Fruit fly (Drosophila melanogaster): ENCODE results near the gene CG14711.

CG14711 gene

dm6 chr3R:11656614-11657216, 33.6 kb downstream of the CG14711 start (continued):
- TF ChIP-seq org-1 (GFP tag; optimal IDR thresholded peaks at IDR 0.05), result peak; percentile 92
- TF ChIP-seq Bgb (GFP tag; IDR thresholded peaks at IDR 0.05; ENCODE audit: partially characterized antibody), result no peak
- peak; percentile 95 for TF ChIP-seq ttk (GFP tag; IDR thresholded peaks at IDR 0.05)
- TF ChIP-seq ems (GFP tag; optimal IDR thresholded peaks at IDR 0.05), result peak; percentile 97
- peak; percentile 92 for TF ChIP-seq CG12104 (GFP tag; optimal IDR thresholded peaks at IDR 0.05)
- peak; percentile 96 for TF ChIP-seq CG6689 (GFP tag; IDR thresholded peaks at IDR 0.05)
- TF ChIP-seq CG31441 (GFP tag; IDR thresholded peaks at IDR 0.05), result peak; percentile 93
- TF ChIP-seq caup (GFP tag; optimal IDR thresholded peaks at IDR 0.05; ENCODE audit: severe bottlenecking), result peak; percentile 96
- peak; percentile 98 for TF ChIP-seq dysf (GFP tag; IDR thresholded peaks at IDR 0.05)
- peak; percentile 87 for TF ChIP-seq Mes4 (GFP tag; optimal IDR thresholded peaks at IDR 0.05)
- TF ChIP-seq H2.0 (GFP tag; IDR thresholded peaks at IDR 0.05), result peak; percentile 97
- TF ChIP-seq Max (GFP tag; optimal IDR thresholded peaks at IDR 0.05), result peak; percentile 92
- peak; percentile 91 for TF ChIP-seq sens-2 (GFP tag; IDR thresholded peaks at IDR 0.05)
- TF ChIP-seq HLH3B (GFP tag; IDR thresholded peaks at IDR 0.05), result peak; percentile 96
- peak; percentile 88 for TF ChIP-seq ssp (GFP tag; IDR thresholded peaks at IDR 0.05)
- TF ChIP-seq onecut (GFP tag; IDR thresholded peaks at IDR 0.05), result peak; percentile 91
- no peak for TF ChIP-seq CG16813 (GFP tag; IDR thresholded peaks at IDR 0.05; ENCODE audit: partially characterized antibody)
- TF ChIP-seq maf-S (GFP tag; optimal IDR thresholded peaks at IDR 0.05), result peak; percentile 93
- TF ChIP-seq hbn (GFP tag; IDR thresholded peaks at IDR 0.05; ENCODE audit: partially characterized antibody), result no peak; the same call in 1 of the 2 replicates
- TF ChIP-seq chinmo (GFP tag; IDR thresholded peaks at IDR 0.05; ENCODE audit: partially characterized antibody), result 0 out of 4 replicates have a peak, but pooled peaks have one; percentile 28
- no peak for TF ChIP-seq hb (GFP tag; IDR thresholded peaks at IDR 0.05; ENCODE audit: partially characterized antibody)
- TF ChIP-seq CG8765 (GFP tag; IDR thresholded peaks at IDR 0.05), result peak; percentile 87
- peak; percentile 72 for TF ChIP-seq CG17186 (GFP tag; optimal IDR thresholded peaks at IDR 0.05)
- peak; percentile 98 for TF ChIP-seq lilli (GFP tag; optimal IDR thresholded peaks at IDR 0.05)
- peak; percentile 94 for TF ChIP-seq dimm (GFP tag; IDR thresholded peaks at IDR 0.05)
- TF ChIP-seq CG4820 (GFP tag; optimal IDR thresholded peaks at IDR 0.05), result peak; percentile 83
- peak; percentile 66 for TF ChIP-seq CG14965 (GFP tag; optimal IDR thresholded peaks at IDR 0.05; ENCODE audit: borderline replicate concordance)
- TF ChIP-seq stwl (tag; optimal IDR thresholded peaks at IDR 0.05), result peak; percentile 37
- no peak for TF ChIP-seq CG14860 (GFP tag; IDR thresholded peaks at IDR 0.05; ENCODE audit: partially characterized antibody)
- peak; percentile 96 for TF ChIP-seq Nf-YA (GFP tag; IDR thresholded peaks at IDR 0.05)
- TF ChIP-seq Meics (GFP tag; optimal IDR thresholded peaks at IDR 0.05), result peak; percentile 96
- TF ChIP-seq CG12744 (GFP tag; optimal IDR thresholded peaks at IDR 0.05), result peak; percentile 96
- TF ChIP-seq CG3407 (GFP tag; optimal IDR thresholded peaks at IDR 0.05), result peak; percentile 94
- TF ChIP-seq E2f2 (GFP tag; IDR thresholded peaks at IDR 0.05), result peak; percentile 83
- TF ChIP-seq CG7786 (GFP tag; optimal IDR thresholded peaks at IDR 0.05), result peak; percentile 96
- peak; percentile 84 for TF ChIP-seq CG6254 (GFP tag; optimal IDR thresholded peaks at IDR 0.05)
- TF ChIP-seq CG17361 (GFP tag; IDR thresholded peaks at IDR 0.05), result peak; percentile 95
- peak; percentile 88 for TF ChIP-seq Ets97D (GFP tag; optimal IDR thresholded peaks at IDR 0.05)
- TF ChIP-seq Usf (GFP tag; optimal IDR thresholded peaks at IDR 0.05), result peak; percentile 84
- no peak for TF ChIP-seq Elba2 (GFP tag; optimal IDR thresholded peaks at IDR 0.05)
- TF ChIP-seq Oaz (GFP tag; IDR thresholded peaks at IDR 0.05), result peak; percentile 88
- TF ChIP-seq tll (GFP tag; optimal IDR thresholded peaks at IDR 0.05), result no peak
- TF ChIP-seq chif (GFP tag; optimal IDR thresholded peaks at IDR 0.05), result peak; percentile 95 to 96
- peak; percentile 93 for TF ChIP-seq gcm2 (GFP tag; optimal IDR thresholded peaks at IDR 0.05)
- TF ChIP-seq H15 (GFP tag; IDR thresholded peaks at IDR 0.05), result peak; percentile 97
- TF ChIP-seq so (GFP tag; IDR thresholded peaks at IDR 0.05), result peak; percentile 97
- peak; percentile 91 for TF ChIP-seq Ravus (GFP tag; IDR thresholded peaks at IDR 0.05)
- TF ChIP-seq gem (tag; optimal IDR thresholded peaks at IDR 0.05), result peak; percentile 98
- TF ChIP-seq grn (GFP tag; optimal IDR thresholded peaks at IDR 0.05), result peak; percentile 62
- peak; percentile 88 for TF ChIP-seq jing (GFP tag; optimal IDR thresholded peaks at IDR 0.05)

All from whole organism, embryonic.